Fruit fly (Drosophila melanogaster): Measurements from ENCODE around the gene Nrd1.

dm6 chrX:11823003-11823402 is 45.7 kb downstream of the Nrd1 start:
- TF ChIP-seq pan (optimal IDR thresholded peaks at IDR 0.05) (no peak), Dll (optimal IDR thresholded peaks at IDR 0.05) (no peak)

All from whole organism.